Fruit fly (Drosophila melanogaster): ENCODE data around the gene Cdk5alpha.

Gene Cdk5alpha

dm6 chr2L:10299077-10299809 is 11.5 kb downstream of the Cdk5alpha start:
- TF ChIP-seq sage (GFP tag; optimal IDR thresholded peaks at IDR 0.05) (peak; percentile 37), OdsH (GFP tag; optimal IDR thresholded peaks at IDR 0.05) (no peak)

- peak; percentile 33 for TF ChIP-seq N (GFP tag; optimal IDR thresholded peaks at IDR 0.05)
- no peak for TF ChIP-seq woc (GFP tag; optimal IDR thresholded peaks at IDR 0.05)
- no peak for TF ChIP-seq jim (GFP tag; optimal IDR thresholded peaks at IDR 0.05)
- TF ChIP-seq Dif (GFP tag; optimal IDR thresholded peaks at IDR 0.05; ENCODE audit: partially characterized antibody): peak; percentile 72
Observed at dm6 chr2L:10298306-10298705, 12.4 kb downstream of the Cdk5alpha start.

DNA sequence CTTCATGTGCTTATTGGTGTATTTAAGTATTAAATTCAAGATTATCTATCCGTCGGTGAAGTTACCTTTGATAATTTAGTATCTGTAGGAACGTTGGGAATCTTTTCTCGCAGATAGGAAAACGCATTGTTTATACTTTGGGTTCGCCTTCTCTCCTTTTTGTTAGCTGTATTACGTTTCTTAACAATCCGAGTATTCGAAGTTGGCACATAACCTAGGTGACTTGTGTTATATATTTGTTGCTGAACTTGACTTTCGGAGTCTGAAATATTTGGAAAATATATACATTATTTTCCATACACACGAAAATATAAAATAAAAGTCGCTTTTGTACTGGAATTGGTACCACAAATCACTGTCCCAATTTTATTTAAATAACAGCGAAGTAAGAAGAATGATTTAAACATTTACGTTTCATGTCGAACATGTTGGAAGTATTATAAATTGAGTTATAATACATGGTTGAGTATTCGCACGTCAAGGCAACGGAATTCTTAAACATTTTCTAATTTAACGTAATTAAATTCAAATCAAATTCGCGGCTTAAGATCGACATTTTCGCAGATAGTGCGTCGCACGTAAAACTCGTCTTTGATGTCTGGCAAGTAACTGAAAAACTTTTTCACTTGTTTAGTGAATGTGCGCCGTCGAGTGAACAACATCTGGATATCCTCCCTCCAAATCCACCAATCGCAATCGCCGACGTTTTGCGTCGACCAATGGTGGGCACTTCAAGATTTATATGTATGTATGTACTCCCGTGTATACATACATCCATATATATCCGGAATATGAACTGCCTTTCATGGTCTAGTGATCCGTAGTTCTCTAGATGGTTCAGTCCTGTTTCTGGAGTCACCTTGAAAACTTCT is 15.7 kb downstream of the Cdk5alpha start, which contains the start of gene Hand:
TSS of gene Hand (minus strand) at position 588 of the 872 bp plus-strand sequence.
- TF ChIP-seq rgr (GFP tag; optimal IDR thresholded peaks at IDR 0.05) (no peak), Rel (GFP tag; optimal IDR thresholded peaks at IDR 0.05) (no peak), Rel (tag; optimal IDR thresholded peaks at IDR 0.05) (no peak)

- TF ChIP-seq GATAd (GFP tag; optimal IDR thresholded peaks at IDR 0.05) (no peak), dmrt93B (GFP tag; optimal IDR thresholded peaks at IDR 0.05) (no peak), pan (optimal IDR thresholded peaks at IDR 0.05) (no peak), sv (GFP tag; optimal IDR thresholded peaks at IDR 0.05) (peak; percentile 44), usp (GFP tag; optimal IDR thresholded peaks at IDR 0.05) (no peak), Vsx2 (GFP tag; optimal IDR thresholded peaks at IDR 0.05; ENCODE audit: partially characterized antibody) (no peak), dl (GFP tag; optimal IDR thresholded peaks at IDR 0.05; ENCODE audit: insufficient read depth in 1 of 2, partially characterized antibody in 2 of 2) (no peak), h (GFP tag; optimal IDR thresholded peaks at IDR 0.05) (no peak), N (GFP tag; optimal IDR thresholded peaks at IDR 0.05) (no peak), Abd-B (GFP tag; optimal IDR thresholded peaks at IDR 0.05) (no peak), CG32264 (GFP tag; optimal IDR thresholded peaks at IDR 0.05) (peak; percentile 36), OdsH (GFP tag; optimal IDR thresholded peaks at IDR 0.05) (peak; percentile 37), Dfd (GFP tag; optimal IDR thresholded peaks at IDR 0.05) (no peak), lola (GFP tag; optimal IDR thresholded peaks at IDR 0.05) (no peak), CG9705 (GFP tag; optimal IDR thresholded peaks at IDR 0.05) (peak; percentile 32), brk (GFP tag; optimal IDR thresholded peaks at IDR 0.05) (no peak), CrebA (GFP tag; optimal IDR thresholded peaks at IDR 0.05; ENCODE audit: borderline replicate concordance) (no peak), dsf (GFP tag; optimal IDR thresholded peaks at IDR 0.05; ENCODE audit: borderline replicate concordance) (no peak), Hr78 (GFP tag; optimal IDR thresholded peaks at IDR 0.05) (no peak), jim (GFP tag; optimal IDR thresholded peaks at IDR 0.05) (no peak), Rel (GFP tag; optimal IDR thresholded peaks at IDR 0.05) (no peak), Rel (tag; optimal IDR thresholded peaks at IDR 0.05) (no peak), rgr (GFP tag; optimal IDR thresholded peaks at IDR 0.05) (no peak), Dif (GFP tag; optimal IDR thresholded peaks at IDR 0.05; ENCODE audit: partially characterized antibody) (no peak), tai (GFP tag; optimal IDR thresholded peaks at IDR 0.05) (no peak), Sp1 (GFP tag; optimal IDR thresholded peaks at IDR 0.05) (no peak), Myc (optimal IDR thresholded peaks at IDR 0.05) (no peak), HLH106 (tag; optimal IDR thresholded peaks at IDR 0.05) (no peak), foxo (GFP tag; optimal IDR thresholded peaks at IDR 0.05) (no peak), fru (GFP tag; optimal IDR thresholded peaks at IDR 0.05) (no peak), Hnf4 (GFP tag; optimal IDR thresholded peaks at IDR 0.05) (no peak), woc (GFP tag; optimal IDR thresholded peaks at IDR 0.05) (no peak), Mio (GFP tag; optimal IDR thresholded peaks at IDR 0.05) (no peak), ey (GFP tag; optimal IDR thresholded peaks at IDR 0.05) (no peak), sage (GFP tag; optimal IDR thresholded peaks at IDR 0.05) (no peak), br (GFP tag; optimal IDR thresholded peaks at IDR 0.05) (no peak), Jra (GFP tag; optimal IDR thresholded peaks at IDR 0.05) (no peak), psq (GFP tag; optimal IDR thresholded peaks at IDR 0.05) (no peak), Hr83 (GFP tag; optimal IDR thresholded peaks at IDR 0.05; ENCODE audit: poor library complexity, severe bottlenecking) (peak; percentile 70)
Observed at dm6 chr2L:10292066-10292560, 18.6 kb downstream of the Cdk5alpha start, which contains the start of gene Ufd4. TSS of gene Ufd4 (minus strand) at chr2L:10292365.

Data from whole organism, wandering third instar larva.